Fruit fly (Drosophila melanogaster) whole organism, embryonic: ENCODE measurements around the gene Sidpn.

Source experiments
- Asciz ChIP-seq: fragments of 200-800 bp; sonication (Bioruptor generic); optimal IDR thresholded peaks from 2 replicates; lab custom pipeline; 2017; ENCODE audit warnings: missing biosample characterization, mild to moderate bottlenecking, missing genetic modification characterization, missing genetic modification reagents
- Atf3 ChIP-seq: fragments of 200-800 bp; sonication (Bioruptor generic); optimal IDR thresholded peaks from 3 replicates; lab custom pipeline; 2016; ENCODE audit warnings: missing biosample characterization, missing genetic modification characterization
- Bgb ChIP-seq: fragments of 200-800 bp; sonication (Bioruptor generic); IDR thresholded peaks from 2 replicates; pipeline ENCODE4 v1.3.6; 2022; ENCODE audit warnings: missing biosample characterization, missing genetic modification characterization; ENCODE audit not compliant: partially characterized antibody
- CG14860 ChIP-seq: fragments of 200-800 bp; sonication (Bioruptor generic); IDR thresholded peaks from 3 replicates; pipeline ENCODE4 v1.3.6; 2022; ENCODE audit warnings: missing biosample characterization, missing genetic modification characterization; ENCODE audit not compliant: partially characterized antibody
- CG17385 ChIP-seq: fragments of 200-800 bp; sonication (Bioruptor generic); optimal IDR thresholded peaks from 3 replicates; lab custom pipeline; 2018; ENCODE audit warnings: missing biosample characterization, mild to moderate bottlenecking, missing genetic modification characterization
- CG2116 ChIP-seq: fragments of 200-800 bp; sonication (Bioruptor generic); optimal IDR thresholded peaks from 3 replicates; lab custom pipeline; 2018; ENCODE audit warnings: missing biosample characterization, mild to moderate bottlenecking, missing genetic modification characterization
- CG2199 ChIP-seq: fragments of 200-800 bp; sonication (Bioruptor generic); IDR thresholded peaks from 3 replicates; pipeline ENCODE4 v1.3.6; 2022; ENCODE audit warnings: missing biosample characterization, missing genetic modification characterization
- CG2202 ChIP-seq: fragments of 200-800 bp; sonication (Bioruptor generic); optimal IDR thresholded peaks from 2 replicates; lab custom pipeline; 2018; ENCODE audit warnings: missing biosample characterization, mild to moderate bottlenecking, missing genetic modification characterization
- CG2712 ChIP-seq: fragments of 200-800 bp; optimal IDR thresholded peaks from 3 replicates; lab custom pipeline; 2019; ENCODE audit warnings: missing biosample characterization, mild to moderate bottlenecking, missing genetic modification characterization, moderate library complexity
- CG2889 ChIP-seq: fragments of 200-800 bp; sonication (Bioruptor generic); IDR thresholded peaks from 3 replicates; pipeline ENCODE4 v1.3.6; 2022; ENCODE audit warnings: missing biosample characterization, missing genetic modification characterization
- CG30403 ChIP-seq: fragments of 200-800 bp; sonication (Bioruptor generic); optimal IDR thresholded peaks from 3 replicates; lab custom pipeline; 2016; ENCODE audit warnings: missing biosample characterization, missing genetic modification characterization
- CG33213 ChIP-seq: fragments of 200-800 bp; sonication (Bioruptor generic); optimal IDR thresholded peaks from 3 replicates; lab custom pipeline; 2016; ENCODE audit warnings: missing biosample characterization, missing genetic modification characterization
- CG4328 ChIP-seq: fragments of 200-800 bp; sonication (Bioruptor generic); optimal IDR thresholded peaks from 3 replicates; lab custom pipeline; 2017; ENCODE audit warnings: missing biosample characterization, missing genetic modification reagents, missing genetic modification characterization
- CG4617 ChIP-seq: fragments of 200-800 bp; sonication (Bioruptor generic); optimal IDR thresholded peaks from 3 replicates; lab custom pipeline; 2016; ENCODE audit warnings: missing biosample characterization, missing genetic modification characterization, borderline replicate concordance
- CG4730 ChIP-seq: fragments of 200-800 bp; sonication (Bioruptor generic); IDR thresholded peaks from 2 replicates; pipeline ENCODE4 v1.3.6; 2022; ENCODE audit warnings: missing biosample characterization, missing genetic modification characterization
- CG6791 ChIP-seq: fragments of 200-800 bp; sonication (Bioruptor generic); IDR thresholded peaks from 3 replicates; pipeline ENCODE4 v1.3.6; 2022; ENCODE audit warnings: missing biosample characterization, missing genetic modification characterization; ENCODE audit not compliant: partially characterized antibody
- CG7372 ChIP-seq: fragments of 200-800 bp; sonication (Bioruptor generic); IDR thresholded peaks from 2 replicates; pipeline ENCODE4 v1.3.6; 2022; ENCODE audit warnings: missing biosample characterization, missing genetic modification characterization
- CG8478 ChIP-seq: fragments of >200 bp; optimal IDR thresholded peaks from 2 replicates; lab custom pipeline; 2018
- CoRest ChIP-seq: fragments of 200-800 bp; sonication (Bioruptor generic); optimal IDR thresholded peaks from 3 replicates; lab custom pipeline; 2018; ENCODE audit warnings: missing biosample characterization, mild to moderate bottlenecking, missing genetic modification characterization, moderate library complexity
- Dek ChIP-seq: fragments of 200-800 bp; sonication (Bioruptor generic); optimal IDR thresholded peaks from 3 replicates; lab custom pipeline; 2019; ENCODE audit warnings: missing biosample characterization, mild to moderate bottlenecking, missing genetic modification characterization, moderate library complexity
- Dll ChIP-seq: fragments of 200-800 bp; sonication (Bioruptor generic); IDR thresholded peaks from 4 replicates; pipeline ENCODE4 v1.3.6; 2022; ENCODE audit warnings: missing biosample characterization, missing genetic modification characterization; ENCODE audit not compliant: partially characterized antibody
- Ets97D ChIP-seq: fragments of 200-800 bp; sonication (Bioruptor generic); optimal IDR thresholded peaks from 3 replicates; lab custom pipeline; 2016; ENCODE audit warnings: missing biosample characterization, missing genetic modification characterization
- Kr ChIP-seq: fragments of 200-800 bp; sonication (Bioruptor generic); optimal IDR thresholded peaks from 2 replicates; lab custom pipeline; 2017; ENCODE audit warnings: missing biosample characterization, mild to moderate bottlenecking, missing genetic modification characterization
- Nf-YA ChIP-seq: fragments of 200-800 bp; sonication (Bioruptor generic); IDR thresholded peaks from 2 replicates; pipeline ENCODE4 v1.3.6; 2022; ENCODE audit warnings: missing biosample characterization, missing genetic modification characterization
- NfI ChIP-seq: fragments of 200-800 bp; sonication (Bioruptor generic); optimal IDR thresholded peaks from 3 replicates; lab custom pipeline; 2018; ENCODE audit warnings: missing biosample characterization, mild to moderate bottlenecking, missing genetic modification characterization, moderate library complexity
- Sox100B ChIP-seq: fragments of 200-800 bp; sonication (Bioruptor generic); optimal IDR thresholded peaks from 3 replicates; lab custom pipeline; 2018; ENCODE audit warnings: missing biosample characterization, mild to moderate bottlenecking, missing genetic modification characterization
- Spps ChIP-seq: fragments of 200-800 bp; sonication (Bioruptor generic); optimal IDR thresholded peaks from 2 replicates; lab custom pipeline; 2018; ENCODE audit warnings: missing biosample characterization, mild to moderate bottlenecking, missing genetic modification characterization
- ato ChIP-seq: fragments of 200-800 bp; sonication (Bioruptor generic); IDR thresholded peaks from 2 replicates; pipeline ENCODE4 v1.3.6; 2022; ENCODE audit warnings: missing biosample characterization, missing genetic modification characterization; ENCODE audit not compliant: partially characterized antibody
- bigmax ChIP-seq: fragments of 200-800 bp; sonication (Bioruptor generic); optimal IDR thresholded peaks from 2 replicates; lab custom pipeline; 2018; ENCODE audit warnings: missing biosample characterization, mild to moderate bottlenecking, missing genetic modification characterization
- chm ChIP-seq: fragments of 200-800 bp; sonication (Bioruptor generic); IDR thresholded peaks from 2 replicates; pipeline ENCODE4 v1.3.6; 2022; ENCODE audit warnings: missing biosample characterization, missing genetic modification characterization
- crp ChIP-seq, 2 experiments: fragments of 200-800 bp; sonication (Bioruptor generic); optimal IDR thresholded peaks; 2 replicates in 1 of 2; 3 replicates in 1 of 2; lab custom pipeline; 2017; ENCODE audit warnings: missing biosample characterization in 2 of 2, missing genetic modification characterization in 2 of 2, mild to moderate bottlenecking in 1 of 2, moderate library complexity in 1 of 2
- da ChIP-seq: fragments of 200-800 bp; sonication (Bioruptor generic); optimal IDR thresholded peaks from 2 replicates; lab custom pipeline; 2016; ENCODE audit warnings: missing biosample characterization, missing genetic modification characterization
- dmrt99B ChIP-seq: fragments of 200-800 bp; sonication (Bioruptor generic); optimal IDR thresholded peaks from 2 replicates; lab custom pipeline; 2018; ENCODE audit warnings: missing biosample characterization, mild to moderate bottlenecking, missing genetic modification characterization, moderate library complexity
- dpn ChIP-seq, 2 experiments: fragments of 200-800 bp; sonication (Bioruptor generic); optimal IDR thresholded peaks; 3 replicates each; lab custom pipeline; 2016; ENCODE audit warnings: missing biosample characterization in 2 of 2, missing genetic modification characterization in 2 of 2
- fu2 ChIP-seq: fragments of 200-800 bp; sonication (Bioruptor generic); optimal IDR thresholded peaks from 2 replicates; lab custom pipeline; 2016; ENCODE audit warnings: missing biosample characterization, missing genetic modification characterization
- grn ChIP-seq: fragments of 200-800 bp; sonication (Bioruptor generic); optimal IDR thresholded peaks from 3 replicates; lab custom pipeline; 2017; ENCODE audit warnings: missing biosample characterization, missing genetic modification characterization
- hb ChIP-seq: fragments of 200-800 bp; sonication (Bioruptor generic); IDR thresholded peaks from 3 replicates; pipeline ENCODE4 v1.3.6; 2022; ENCODE audit warnings: missing biosample characterization, missing genetic modification characterization; ENCODE audit not compliant: partially characterized antibody
- klu ChIP-seq: fragments of 200-800 bp; sonication (Bioruptor generic); IDR thresholded peaks from 2 replicates; pipeline ENCODE4 v1.3.6; 2022; ENCODE audit warnings: missing biosample characterization, missing genetic modification characterization
- peb ChIP-seq: fragments of 200-800 bp; sonication (Bioruptor generic); IDR thresholded peaks from 2 replicates; pipeline ENCODE4 v1.3.6; 2022; ENCODE audit warnings: missing biosample characterization, missing genetic modification characterization
- pros ChIP-seq: fragments of 200-800 bp; sonication (Bioruptor generic); optimal IDR thresholded peaks from 3 replicates; lab custom pipeline; 2019; ENCODE audit warnings: missing biosample characterization, mild to moderate bottlenecking, missing genetic modification characterization, moderate library complexity
- rib ChIP-seq: fragments of 200-800 bp; sonication (Bioruptor generic); IDR thresholded peaks from 2 replicates; pipeline ENCODE4 v1.3.6; 2022; ENCODE audit warnings: missing biosample characterization, missing genetic modification characterization
- scrt ChIP-seq: fragments of 200-800 bp; sonication (Bioruptor generic); optimal IDR thresholded peaks from 2 replicates; lab custom pipeline; 2018; ENCODE audit warnings: missing biosample characterization, mild to moderate bottlenecking, missing genetic modification characterization, moderate library complexity
- sna ChIP-seq: fragments of 200-800 bp; sonication (Bioruptor generic); IDR thresholded peaks from 2 replicates; pipeline ENCODE4 v1.3.6; 2022; ENCODE audit warnings: missing biosample characterization, missing genetic modification characterization; ENCODE audit not compliant: partially characterized antibody
- stwl ChIP-seq: fragments of 200-800 bp; sonication (Bioruptor generic); optimal IDR thresholded peaks from 3 replicates; lab custom pipeline; 2018; ENCODE audit warnings: missing biosample characterization, mild to moderate bottlenecking, missing genetic modification characterization, moderate library complexity
- tll ChIP-seq, 2 experiments: fragments of 200-800 bp in 1 of 2; fragments of >200 bp in 1 of 2; sonication (Bioruptor generic) in 1 of 2; optimal IDR thresholded peaks; 2 replicates each; lab custom pipeline; 2017 to 2019; ENCODE audit warnings: missing biosample characterization in 2 of 2, missing genetic modification characterization in 2 of 2, mild to moderate bottlenecking in 1 of 2, moderate library complexity in 1 of 2
- trem ChIP-seq: fragments of 200-800 bp; optimal IDR thresholded peaks from 3 replicates; lab custom pipeline; 2019; ENCODE audit warnings: missing biosample characterization, mild to moderate bottlenecking, missing genetic modification characterization, moderate library complexity
- tx ChIP-seq: fragments of 200-800 bp; sonication (Bioruptor generic); optimal IDR thresholded peaks from 2 replicates; lab custom pipeline; 2016; ENCODE audit warnings: missing biosample characterization, missing genetic modification characterization
- vnd ChIP-seq: fragments of 200-800 bp; sonication (Bioruptor generic); IDR thresholded peaks from 3 replicates; pipeline ENCODE4 v1.3.6; 2022; ENCODE audit warnings: missing biosample characterization, missing genetic modification characterization; ENCODE audit not compliant: partially characterized antibody
- zen2 ChIP-seq: fragments of 200-800 bp; sonication (Bioruptor generic); IDR thresholded peaks from 3 replicates; pipeline ENCODE4 v1.3.6; 2022; ENCODE audit warnings: missing biosample characterization, missing genetic modification characterization; ENCODE audit not compliant: partially characterized antibody
- zfh2 ChIP-seq: fragments of 200-800 bp; sonication (Bioruptor generic); optimal IDR thresholded peaks from 2 replicates; lab custom pipeline; 2016; ENCODE audit warnings: missing biosample characterization, missing genetic modification characterization

Sidpn gene

DNA sequence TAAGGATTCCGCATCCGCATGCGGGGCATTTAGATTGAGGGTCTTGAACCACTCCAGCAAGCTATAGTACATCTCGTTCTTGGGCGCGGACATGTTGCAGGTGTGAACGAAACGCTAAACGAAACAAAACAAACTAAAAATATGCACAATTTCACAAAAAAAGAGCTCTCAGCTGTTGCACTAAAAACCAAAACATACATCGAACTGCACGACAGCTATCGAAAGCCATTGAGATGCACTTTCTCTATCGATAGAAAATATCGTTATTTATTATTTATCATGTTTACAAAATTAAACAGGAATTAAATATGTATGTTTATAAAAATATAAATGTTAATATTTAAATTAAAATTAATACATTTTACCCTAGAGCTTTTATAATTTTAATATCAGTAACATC is 5.8 kb downstream of the Sidpn start, which contains the start of gene hook (continued):
- TF ChIP-seq CG2202, result no peak
- peak in 1 of 2 experiments; percentile 76 for TF ChIP-seq crp (GFP tag; optimal IDR thresholded peaks at IDR 0.05; lab: Kevin White, UChicago)
- peak; percentile 6 for TF ChIP-seq CG17385 (GFP tag; lab: Kevin White, UChicago)
- TF ChIP-seq dmrt99B (tag; lab: Kevin White, UChicago), result no peak
- no peak for TF ChIP-seq CG4328
- no peak for TF ChIP-seq peb (GFP tag; lab: Robert Waterston, UW)
- no peak for TF ChIP-seq CG4730 (GFP tag; lab: Robert Waterston, UW)
- TF ChIP-seq tx (GFP tag; lab: Kevin White, UChicago), result no peak
- no peak for TF ChIP-seq CG30403
- no peak for TF ChIP-seq fu2 (GFP tag; lab: Kevin White, UChicago)
- TF ChIP-seq sna (GFP tag; lab: Robert Waterston, UW), result peak; percentile 82
- no peak for TF ChIP-seq CG8478 (lab: Kevin White, UChicago)
- peak; percentile 24 for TF ChIP-seq CG2712 (tag; lab: Kevin White, UChicago)
- peak; percentile 76 for TF ChIP-seq Bgb (GFP tag; lab: Robert Waterston, UW)
- no peak for TF ChIP-seq CoRest (tag; lab: Kevin White, UChicago)
- no peak for TF ChIP-seq klu (GFP tag; lab: Robert Waterston, UW)
- TF ChIP-seq bigmax (GFP tag; lab: Kevin White, UChicago), result no peak
- TF ChIP-seq vnd, result peak; percentile 64
- TF ChIP-seq CG4617 (GFP tag; lab: Kevin White, UChicago), result peak; percentile 22
- no peak for TF ChIP-seq Ets97D
- peak; percentile 60 for TF ChIP-seq CG2116
- no peak for TF ChIP-seq Kr (GFP tag; lab: Kevin White, UChicago)
- TF ChIP-seq Atf3, result no peak
- TF ChIP-seq tll (GFP tag; optimal IDR thresholded peaks at IDR 0.05; lab: Kevin White, UChicago), result no peak
- no peak for TF ChIP-seq CG33213 (GFP tag; lab: Kevin White, UChicago)
- peak; percentile 52 for TF ChIP-seq trem (tag; lab: Kevin White, UChicago)
- no peak for TF ChIP-seq grn
- TF ChIP-seq scrt (GFP tag; lab: Kevin White, UChicago), result peak; percentile 40
- peak; percentile 85 for TF ChIP-seq Dll (GFP tag; lab: Robert Waterston, UW)
- TF ChIP-seq Nf-YA (GFP tag; lab: Robert Waterston, UW), result no peak
- no peak for TF ChIP-seq Spps (tag; lab: Kevin White, UChicago)
- no peak for TF ChIP-seq CG7372 (GFP tag; lab: Robert Waterston, UW)
- TF ChIP-seq CG2199 (GFP tag; lab: Robert Waterston, UW), result no peak
- TF ChIP-seq chm (GFP tag; lab: Robert Waterston, UW), result no peak
- TF ChIP-seq hb, result peak; percentile 67; the same call in 2 of the 3 replicates
- no peak for TF ChIP-seq NfI (GFP tag; lab: Kevin White, UChicago)
- TF ChIP-seq da (GFP tag; lab: Kevin White, UChicago), result no peak
- 0 out of 2 replicates have a peak, but pooled peaks have one; percentile 24 for TF ChIP-seq ato (GFP tag; lab: Robert Waterston, UW)
- no peak for TF ChIP-seq Dek (tag; lab: Kevin White, UChicago)
- TF ChIP-seq CG2889, result no peak
- TF ChIP-seq zfh2 (GFP tag; lab: Kevin White, UChicago), result no peak
- TF ChIP-seq rib (GFP tag; lab: Robert Waterston, UW), result no peak
- TF ChIP-seq Asciz (GFP tag; lab: Kevin White, UChicago), result no peak
- TF ChIP-seq dpn (GFP tag; optimal IDR thresholded peaks at IDR 0.05; lab: Kevin White, UChicago), result no peak
- peak; percentile 63 for TF ChIP-seq CG14860 (GFP tag; lab: Robert Waterston, UW)
- peak; percentile 84 for TF ChIP-seq CG6791 (GFP tag; lab: Robert Waterston, UW)
- TF ChIP-seq pros (GFP tag; lab: Kevin White, UChicago), result no peak
- TF ChIP-seq stwl (tag; lab: Kevin White, UChicago), result peak; percentile 33
- peak; percentile 75 for TF ChIP-seq zen2 (GFP tag; lab: Robert Waterston, UW)
- no peak for TF ChIP-seq Sox100B (GFP tag; lab: Kevin White, UChicago)
